Fruit fly (Drosophila melanogaster) whole organism, embryonic: ENCODE measurements around the gene PIG-B.
A peak's percentile ranks its signal among the peaks of the same experiment; 100 is the strongest.

ENCODE experiments used
- Antp ChIP-seq: fragments of 200-800 bp; sonication (Bioruptor generic); optimal IDR thresholded peaks from 3 replicates; lab custom pipeline; 2016; ENCODE audit warnings: missing biosample characterization, missing genetic modification characterization
- Asciz ChIP-seq: fragments of 200-800 bp; sonication (Bioruptor generic); optimal IDR thresholded peaks from 2 replicates; lab custom pipeline; 2017; ENCODE audit warnings: missing biosample characterization, mild to moderate bottlenecking, missing genetic modification characterization, missing genetic modification reagents
- Awh ChIP-seq: fragments of 200-800 bp; sonication (Bioruptor generic); IDR thresholded peaks from 2 replicates; pipeline ENCODE4, ENCODE4 v1.3.6; 2022; ENCODE audit warnings: missing biosample characterization, missing genetic modification characterization
- CG10147 ChIP-seq: fragments of 200-800 bp; sonication (Bioruptor generic); optimal IDR thresholded peaks from 2 replicates; lab custom pipeline; 2019; ENCODE audit warnings: missing biosample characterization, mild to moderate bottlenecking, missing genetic modification characterization, moderate library complexity
- CG10462 ChIP-seq: fragments of 200-800 bp; sonication (Bioruptor generic); optimal IDR thresholded peaks from 2 replicates; lab custom pipeline; 2016; ENCODE audit warnings: missing biosample characterization, missing genetic modification characterization
- CG11696 ChIP-seq: fragments of 200-800 bp; sonication (Bioruptor generic); IDR thresholded peaks from 2 replicates; pipeline ENCODE4 v1.3.6; 2022; ENCODE audit warnings: missing biosample characterization, missing genetic modification characterization
- CG12155 ChIP-seq: fragments of 200-800 bp; sonication (Bioruptor generic); optimal IDR thresholded peaks from 3 replicates; lab custom pipeline; 2016; ENCODE audit warnings: missing biosample characterization, missing genetic modification characterization
- CG12769 ChIP-seq: fragments of 200-800 bp; sonication (Bioruptor generic); optimal IDR thresholded peaks from 2 replicates; lab custom pipeline; 2019; ENCODE audit warnings: missing biosample characterization, mild to moderate bottlenecking, missing genetic modification characterization, moderate library complexity
- CG13296 ChIP-seq: fragments of 200-800 bp; sonication (Bioruptor generic); optimal IDR thresholded peaks from 3 replicates; lab custom pipeline; 2018; ENCODE audit warnings: missing biosample characterization, mild to moderate bottlenecking, missing genetic modification characterization
- CG15696 ChIP-seq: fragments of 200-800 bp; sonication (Bioruptor generic); optimal IDR thresholded peaks from 2 replicates; lab custom pipeline; 2019; ENCODE audit warnings: missing biosample characterization, mild to moderate bottlenecking, missing genetic modification characterization, moderate library complexity
- CG1602 ChIP-seq: fragments of 200-800 bp; sonication (Bioruptor generic); optimal IDR thresholded peaks from 3 replicates; lab custom pipeline; 2016; ENCODE audit warnings: missing biosample characterization, missing genetic modification characterization
- CG1603 ChIP-seq: fragments of 200-800 bp; sonication (Bioruptor generic); optimal IDR thresholded peaks from 2 replicates; lab custom pipeline; 2019; ENCODE audit warnings: missing biosample characterization, mild to moderate bottlenecking, missing genetic modification characterization, moderate library complexity
- CG16815 ChIP-seq: fragments of 200-800 bp; sonication (Bioruptor generic); optimal IDR thresholded peaks from 3 replicates; lab custom pipeline; 2017; ENCODE audit warnings: missing biosample characterization, mild to moderate bottlenecking, missing genetic modification characterization
- CG17359 ChIP-seq: fragments of 200-800 bp; sonication (Bioruptor generic); optimal IDR thresholded peaks from 3 replicates; lab custom pipeline; 2018; ENCODE audit warnings: missing biosample characterization, mild to moderate bottlenecking, missing genetic modification characterization, moderate library complexity
- CG1832 ChIP-seq: fragments of 200-800 bp; sonication (Bioruptor generic); optimal IDR thresholded peaks from 2 replicates; lab custom pipeline; 2017; ENCODE audit warnings: missing biosample characterization, mild to moderate bottlenecking, missing genetic modification characterization, inconsistent platforms
- CG18599 ChIP-seq: fragments of 200-800 bp; sonication (Bioruptor generic); optimal IDR thresholded peaks from 3 replicates; lab custom pipeline; 2017; ENCODE audit warnings: missing biosample characterization, missing genetic modification characterization, mild to moderate bottlenecking, moderate library complexity, missing genetic modification reagents
- CG2199 ChIP-seq: fragments of 200-800 bp; sonication (Bioruptor generic); IDR thresholded peaks from 3 replicates; pipeline ENCODE4 v1.3.6; 2022; ENCODE audit warnings: missing biosample characterization, missing genetic modification characterization
- CG2712 ChIP-seq: fragments of 200-800 bp; optimal IDR thresholded peaks from 3 replicates; lab custom pipeline; 2019; ENCODE audit warnings: missing biosample characterization, mild to moderate bottlenecking, missing genetic modification characterization, moderate library complexity
- CG34376 ChIP-seq: fragments of 200-800 bp; sonication (Bioruptor generic); optimal IDR thresholded peaks from 2 replicates; lab custom pipeline; 2018; ENCODE audit warnings: missing biosample characterization, mild to moderate bottlenecking, missing genetic modification characterization
- CG4424 ChIP-seq: fragments of 200-800 bp; sonication (Bioruptor generic); optimal IDR thresholded peaks from 3 replicates; lab custom pipeline; 2016; ENCODE audit warnings: missing biosample characterization, missing genetic modification characterization
- CG4707 ChIP-seq: fragments of 200-800 bp; sonication (Bioruptor generic); optimal IDR thresholded peaks from 2 replicates; lab custom pipeline; 2018; ENCODE audit warnings: missing biosample characterization, mild to moderate bottlenecking, missing genetic modification characterization, moderate library complexity
- CG4820 ChIP-seq: fragments of 200-800 bp; sonication (Bioruptor generic); optimal IDR thresholded peaks from 3 replicates; lab custom pipeline; 2016; ENCODE audit warnings: missing biosample characterization, missing genetic modification characterization
- CG7271 ChIP-seq: fragments of 200-800 bp; sonication (Bioruptor generic); optimal IDR thresholded peaks from 2 replicates; lab custom pipeline; 2018; ENCODE audit warnings: missing biosample characterization, mild to moderate bottlenecking, missing genetic modification characterization, moderate library complexity
- CG7357 ChIP-seq: fragments of 200-800 bp; sonication (Bioruptor generic); IDR thresholded peaks from 3 replicates; pipeline ENCODE4 v1.3.6; 2022; ENCODE audit warnings: missing biosample characterization, missing genetic modification characterization
- CG7987 ChIP-seq: fragments of 200-800 bp; sonication (Bioruptor generic); optimal IDR thresholded peaks from 2 replicates; lab custom pipeline; 2018; ENCODE audit warnings: missing biosample characterization, mild to moderate bottlenecking, missing genetic modification characterization, moderate library complexity
- CG9727 ChIP-seq: fragments of 200-800 bp; sonication (Bioruptor generic); optimal IDR thresholded peaks from 3 replicates; lab custom pipeline; 2017; ENCODE audit warnings: missing biosample characterization, mild to moderate bottlenecking, missing genetic modification characterization
- Dip2 ChIP-seq: fragments of 200-800 bp; sonication (Bioruptor generic); IDR thresholded peaks from 2 replicates; pipeline ENCODE4 v1.3.6; 2022; ENCODE audit warnings: missing biosample characterization, missing genetic modification characterization
- GATAe ChIP-seq: fragments of 200-800 bp; sonication (Bioruptor generic); conservative IDR thresholded peaks from 2 replicates; pipeline ENCODE4 v1.3.6; 2022; ENCODE audit warnings: missing biosample characterization, missing genetic modification characterization
- HHEX ChIP-seq: fragments of 200-800 bp; sonication (Bioruptor generic); optimal IDR thresholded peaks from 3 replicates; lab custom pipeline; 2017; ENCODE audit warnings: missing biosample characterization, mild to moderate bottlenecking, missing genetic modification characterization, missing genetic modification reagents
- HLHmδ ChIP-seq: fragments of 200-800 bp; sonication (Bioruptor generic); optimal IDR thresholded peaks from 2 replicates; lab custom pipeline; 2018; ENCODE audit warnings: missing biosample characterization, mild to moderate bottlenecking, missing genetic modification characterization, moderate library complexity
- MTF-1 ChIP-seq: fragments of 200-800 bp; sonication (Bioruptor generic); optimal IDR thresholded peaks from 2 replicates; lab custom pipeline; 2018; ENCODE audit warnings: missing biosample characterization, mild to moderate bottlenecking, missing genetic modification characterization, borderline replicate concordance
- Mad ChIP-seq: fragments of 200-800 bp; sonication (Bioruptor generic); optimal IDR thresholded peaks from 2 replicates; lab custom pipeline; 2016; ENCODE audit warnings: missing biosample characterization, missing genetic modification characterization
- Mrtf ChIP-seq: fragments of 200-800 bp; sonication (Bioruptor generic); IDR thresholded peaks from 3 replicates; pipeline ENCODE4 v1.3.6; 2022; ENCODE audit warnings: missing biosample characterization, missing genetic modification characterization
- Neu2 ChIP-seq: fragments of 200-800 bp; sonication (Bioruptor generic); optimal IDR thresholded peaks from 3 replicates; lab custom pipeline; 2016; ENCODE audit warnings: missing biosample characterization, missing genetic modification characterization, borderline replicate concordance
- PHDP ChIP-seq: fragments of 200-800 bp; sonication (Bioruptor generic); optimal IDR thresholded peaks from 3 replicates; lab custom pipeline; 2018; ENCODE audit warnings: missing biosample characterization, mild to moderate bottlenecking, missing genetic modification characterization, moderate library complexity
- Sin3A ChIP-seq: fragments of >200 bp; optimal IDR thresholded peaks from 2 replicates; lab custom pipeline; 2018
- Spps ChIP-seq: fragments of 200-800 bp; sonication (Bioruptor generic); optimal IDR thresholded peaks from 2 replicates; lab custom pipeline; 2018; ENCODE audit warnings: missing biosample characterization, mild to moderate bottlenecking, missing genetic modification characterization
- ap ChIP-seq: fragments of 200-800 bp; sonication (Bioruptor generic); IDR thresholded peaks from 2 replicates; pipeline ENCODE4 v1.3.6; 2022; ENCODE audit warnings: missing biosample characterization, missing genetic modification characterization
- bcd ChIP-seq: fragments of 200-800 bp; sonication (Bioruptor generic); optimal IDR thresholded peaks from 2 replicates; lab custom pipeline; 2017; ENCODE audit warnings: missing biosample characterization, mild to moderate bottlenecking, missing genetic modification characterization
- cad ChIP-seq: fragments of >200 bp; optimal IDR thresholded peaks from 2 replicates; lab custom pipeline; 2017; ENCODE audit warnings: missing biosample characterization, missing genetic modification characterization
- cato ChIP-seq: fragments of 200-800 bp; sonication (Bioruptor generic); optimal IDR thresholded peaks from 2 replicates; lab custom pipeline; 2016; ENCODE audit warnings: missing biosample characterization, missing genetic modification characterization, borderline replicate concordance
- chm ChIP-seq: fragments of 200-800 bp; sonication (Bioruptor generic); IDR thresholded peaks from 2 replicates; pipeline ENCODE4 v1.3.6; 2022; ENCODE audit warnings: missing biosample characterization, missing genetic modification characterization
- dati ChIP-seq: fragments of 200-800 bp; sonication (Bioruptor generic); IDR thresholded peaks from 2 replicates; pipeline ENCODE4 v1.3.6; 2022; ENCODE audit warnings: missing biosample characterization, missing genetic modification characterization
- ewg ChIP-seq: fragments of 200-800 bp; sonication (Bioruptor generic); optimal IDR thresholded peaks from 3 replicates; lab custom pipeline; 2017; ENCODE audit warnings: mild to moderate bottlenecking, missing biosample characterization, missing genetic modification reagents, missing genetic modification characterization
- hbn ChIP-seq: fragments of 200-800 bp; sonication (Bioruptor generic); IDR thresholded peaks from 2 replicates; pipeline ENCODE4 v1.3.6; 2022; ENCODE audit warnings: missing biosample characterization, missing genetic modification characterization; ENCODE audit not compliant: partially characterized antibody
- jing ChIP-seq: fragments of 200-800 bp; sonication (Bioruptor generic); optimal IDR thresholded peaks from 2 replicates; lab custom pipeline; 2018; ENCODE audit warnings: missing biosample characterization, mild to moderate bottlenecking, missing genetic modification characterization
- stc ChIP-seq: fragments of 200-800 bp; sonication (Bioruptor generic); IDR thresholded peaks from 2 replicates; pipeline ENCODE4 v1.3.6; 2022; ENCODE audit warnings: missing biosample characterization, missing genetic modification characterization
- tgo ChIP-seq: fragments of 200-800 bp; sonication (Bioruptor generic); IDR thresholded peaks from 3 replicates; pipeline ENCODE4 v1.3.6; 2022; ENCODE audit warnings: missing biosample characterization, missing genetic modification characterization
- usp ChIP-seq: fragments of >200 bp; optimal IDR thresholded peaks from 2 replicates; lab custom pipeline; 2017; ENCODE audit warnings: missing biosample characterization, missing genetic modification characterization
- vvl ChIP-seq: fragments of 200-800 bp; sonication (Bioruptor generic); IDR thresholded peaks from 2 replicates; pipeline ENCODE4 v1.3.6; 2022; ENCODE audit warnings: missing biosample characterization, missing genetic modification characterization

PIG-B gene

dm6 chr3L:3826541-3826940 is 15.5 kb downstream of the PIG-B start (continued):
- TF ChIP-seq hbn (GFP tag; lab: Robert Waterston, UW): no peak
- TF ChIP-seq cato (GFP tag; lab: Kevin White, UChicago): peak; percentile 18
- no peak for TF ChIP-seq usp
- 0 out of 3 replicates have a peak, but pooled peaks have one; percentile 32 for TF ChIP-seq CG2199 (GFP tag; lab: Robert Waterston, UW)
- peak; percentile 29; the same call in 1 of the 2 replicates for TF ChIP-seq GATAe (GFP tag; lab: Robert Waterston, UW)
- peak; percentile 64 for TF ChIP-seq CG12155
- 0 out of 2 replicates have a peak, but pooled peaks have one; percentile 26 for TF ChIP-seq chm (GFP tag; lab: Robert Waterston, UW)
- peak; percentile 7 for TF ChIP-seq Antp (GFP tag; lab: Kevin White, UChicago)
- TF ChIP-seq HLHmδ (GFP tag; lab: Kevin White, UChicago): no peak
- TF ChIP-seq MTF-1: peak; percentile 29
- peak; percentile 85 for TF ChIP-seq tgo (GFP tag; lab: Robert Waterston, UW)
- peak; percentile 49 for TF ChIP-seq CG15696 (tag; lab: Kevin White, UChicago)
- TF ChIP-seq CG16815 (GFP tag; lab: Kevin White, UChicago): peak; percentile 22
- TF ChIP-seq vvl (GFP tag; lab: Robert Waterston, UW): peak; percentile 95
- peak; percentile 61 for TF ChIP-seq CG12769
- peak; percentile 69 for TF ChIP-seq CG1602 (GFP tag; lab: Kevin White, UChicago)
- peak; percentile 88 for TF ChIP-seq CG2712
- peak; percentile 80 for TF ChIP-seq stc (GFP tag; lab: Robert Waterston, UW)
- TF ChIP-seq dati (GFP tag; lab: Robert Waterston, UW): no peak
- peak; percentile 82 for TF ChIP-seq HHEX (GFP tag; lab: Kevin White, UChicago)
- TF ChIP-seq Awh: peak; percentile 94
- peak; percentile 42; the same call in 1 of the 2 replicates for TF ChIP-seq CG11696
- TF ChIP-seq Spps (tag; lab: Kevin White, UChicago): peak; percentile 32
- no peak for TF ChIP-seq Sin3A (lab: Kevin White, UChicago)
- peak; percentile 51 for TF ChIP-seq CG7271
- TF ChIP-seq CG34376: peak; percentile 73
- TF ChIP-seq CG13296: peak; percentile 85
- peak; percentile 96 for TF ChIP-seq CG18599 (GFP tag; lab: Kevin White, UChicago)
- TF ChIP-seq Mad (GFP tag; lab: Kevin White, UChicago): peak; percentile 14
- peak; percentile 75 for TF ChIP-seq CG4424 (GFP tag; lab: Kevin White, UChicago)
- peak; percentile 95 for TF ChIP-seq ewg
- TF ChIP-seq CG1603 (tag; lab: Kevin White, UChicago): no peak
- peak; percentile 57 for TF ChIP-seq CG10462 (GFP tag; lab: Kevin White, UChicago)
- peak; percentile 59; the same call in 2 of the 3 replicates for TF ChIP-seq CG7357 (GFP tag; lab: Robert Waterston, UW)
- peak; percentile 84 for TF ChIP-seq CG9727 (GFP tag; lab: Kevin White, UChicago)
- no peak for TF ChIP-seq Dip2 (GFP tag; lab: Robert Waterston, UW)
- no peak for TF ChIP-seq cad (GFP tag; lab: Kevin White, UChicago)
- TF ChIP-seq CG7987 (GFP tag; lab: Kevin White, UChicago): peak; percentile 7
- peak; percentile 86 for TF ChIP-seq CG10147 (GFP tag; lab: Kevin White, UChicago)
- TF ChIP-seq CG4820 (GFP tag; lab: Kevin White, UChicago): peak; percentile 43
- peak; percentile 80 for TF ChIP-seq ap
- no peak for TF ChIP-seq Mrtf (GFP tag; lab: Robert Waterston, UW)
- peak; percentile 69 for TF ChIP-seq bcd (GFP tag; lab: Kevin White, UChicago)
- TF ChIP-seq Neu2 (GFP tag; lab: Kevin White, UChicago): no peak
- TF ChIP-seq jing (GFP tag; lab: Kevin White, UChicago): peak; percentile 10
- TF ChIP-seq PHDP (tag; lab: Kevin White, UChicago): peak; percentile 90
- TF ChIP-seq CG1832 (GFP tag; lab: Kevin White, UChicago): no peak
- TF ChIP-seq CG17359 (tag; lab: Kevin White, UChicago): peak; percentile 83
- peak; percentile 56 for TF ChIP-seq CG4707 (GFP tag; lab: Kevin White, UChicago)
- peak; percentile 69 for TF ChIP-seq Asciz (GFP tag; lab: Kevin White, UChicago)
